Worm (Caenorhabditis elegans) whole organism, young adult: Measurements from ENCODE around the gene F26D2.10.

Experiments
- C06A6.2 ChIP-seq: fragments of 200-800 bp; sonication (Bioruptor generic); conservative IDR thresholded peaks from 2 replicates; pipeline ENCODE4 v1.3.6; 2022; ENCODE audit warnings: missing genetic modification characterization, missing compliant biosample characterization
- F23B12.7 ChIP-seq: sonication (generic microtip); optimal IDR thresholded peaks from 2 replicates; lab custom pipeline; 2017; ENCODE audit warnings: missing genetic modification characterization, mild to moderate bottlenecking, missing compliant biosample characterization, antibody characterized with exemption, moderate library complexity; ENCODE audit not compliant: insufficient read depth
- F33H1.4 ChIP-seq: fragments of 200-800 bp; sonication (Bioruptor generic); IDR thresholded peaks from 2 replicates; pipeline ENCODE4 v1.3.6; 2022; ENCODE audit warnings: missing genetic modification reagents, missing genetic modification characterization, missing compliant biosample characterization
- F37B4.10 ChIP-seq: fragments of 200-800 bp; sonication (Bioruptor generic); IDR thresholded peaks from 2 replicates; pipeline ENCODE4 v1.3.6; 2022; ENCODE audit warnings: missing genetic modification characterization, missing compliant biosample characterization
- attf-5 ChIP-seq: fragments of 200-800 bp; sonication (Bioruptor generic); optimal IDR thresholded peaks from 2 replicates; lab custom pipeline; 2018; ENCODE audit warnings: mild to moderate bottlenecking, missing genetic modification characterization, missing compliant biosample characterization
- cebp-1 ChIP-seq, 2 experiments: fragments of 200-800 bp in 1 of 2; sonication (Bioruptor generic) in 1 of 2; sonication (generic microtip) in 1 of 2; IDR thresholded peaks in 1 of 2; optimal IDR thresholded peaks in 1 of 2; 2 replicates each; pipeline versions ENCODE4 v1.3.6 to Lab custom; 2017 to 2022; ENCODE audit warnings: missing compliant biosample characterization in 2 of 2, missing genetic modification characterization in 2 of 2, mild to moderate bottlenecking in 1 of 2, missing genetic modification reagents in 1 of 2, moderate library complexity in 1 of 2
- cebp-2 ChIP-seq: fragments of 200-800 bp; sonication (Bioruptor generic); IDR thresholded peaks from 2 replicates; pipeline ENCODE4 v1.3.6; 2022; ENCODE audit warnings: missing genetic modification characterization, missing compliant biosample characterization
- ceh-79 ChIP-seq: sonication (generic microtip); optimal IDR thresholded peaks from 2 replicates; lab custom pipeline; 2017; ENCODE audit warnings: mild to moderate bottlenecking, missing genetic modification characterization, missing compliant biosample characterization
- ceh-91 ChIP-seq: fragments of 200-800 bp; sonication (Bioruptor generic); IDR thresholded peaks from 2 replicates; pipeline ENCODE4 v1.3.6; 2022; ENCODE audit warnings: missing genetic modification reagents, missing genetic modification characterization, missing compliant biosample characterization
- egl-18 ChIP-seq: fragments of 200-800 bp; sonication (Bioruptor generic); IDR thresholded peaks from 2 replicates; pipeline ENCODE4 v1.3.6; 2022; ENCODE audit warnings: missing genetic modification reagents, missing genetic modification characterization, missing compliant biosample characterization
- egrh-3 ChIP-seq: fragments of 200-800 bp; sonication (Bioruptor generic); IDR thresholded peaks from 2 replicates; pipeline ENCODE4 v1.3.6; 2022; ENCODE audit warnings: missing genetic modification reagents, missing genetic modification characterization, missing compliant biosample characterization
- ekl-4 ChIP-seq: fragments of 200-800 bp; sonication (Bioruptor generic); IDR thresholded peaks from 2 replicates; pipeline ENCODE4 v1.3.6; 2022; ENCODE audit warnings: missing genetic modification reagents, missing genetic modification characterization, missing compliant biosample characterization
- him-1 ChIP-seq: sonication (generic microtip); optimal IDR thresholded peaks from 2 replicates; lab custom pipeline; 2016; ENCODE audit warnings: missing genotype, missing genetic modification reagents, missing genetic modification characterization, missing compliant biosample characterization
- hlh-12 ChIP-seq: sonication (generic microtip); optimal IDR thresholded peaks from 2 replicates; lab custom pipeline; 2016; ENCODE audit warnings: missing genetic modification characterization, missing compliant biosample characterization
- hmg-20 ChIP-seq: fragments of 200-800 bp; sonication (Bioruptor generic); IDR thresholded peaks from 2 replicates; pipeline ENCODE4 v1.3.6; 2022; ENCODE audit warnings: missing genetic modification reagents, missing genetic modification characterization, missing compliant biosample characterization
- hrde-1 ChIP-seq: sonication (generic microtip); optimal IDR thresholded peaks from 2 replicates; lab custom pipeline; 2016; ENCODE audit warnings: missing genetic modification characterization, mild to moderate bottlenecking, missing compliant biosample characterization, moderate library complexity, missing genotype, missing genetic modification reagents, borderline replicate concordance
- lin-35 ChIP-seq, 3 experiments: fragments of 150-350 bp in 2 of 3; sonication (generic microtip) in 1 of 3; optimal IDR thresholded peaks; 2 replicates each; lab custom pipeline; 2014 to 2018; ENCODE audit warnings: missing biosample characterization in 3 of 3, missing genetic modification characterization in 3 of 3, missing genetic modification reagents in 3 of 3
- lin-54 ChIP-seq: fragments of 200-800 bp; sonication (Bioruptor generic); optimal IDR thresholded peaks from 2 replicates; lab custom pipeline; 2018; ENCODE audit warnings: mild to moderate bottlenecking, missing genetic modification characterization, missing compliant biosample characterization
- lsl-1 ChIP-seq: fragments of 200-800 bp; sonication (Bioruptor generic); optimal IDR thresholded peaks from 2 replicates; lab custom pipeline; 2018; ENCODE audit warnings: mild to moderate bottlenecking, missing genetic modification characterization, moderate library complexity, missing compliant biosample characterization
- lsy-27 ChIP-seq: sonication (generic microtip); optimal IDR thresholded peaks from 2 replicates; lab custom pipeline; 2017; ENCODE audit warnings: missing genetic modification characterization, mild to moderate bottlenecking, missing compliant biosample characterization, antibody characterized with exemption, missing genotype, borderline replicate concordance; ENCODE audit not compliant: insufficient read depth
- madf-10 ChIP-seq: sonication (generic microtip); optimal IDR thresholded peaks from 2 replicates; lab custom pipeline; 2016; ENCODE audit warnings: mild to moderate bottlenecking, missing genetic modification characterization, missing compliant biosample characterization
- nfyb-1 ChIP-seq: fragments of 200-800 bp; sonication (Bioruptor generic); IDR thresholded peaks from 2 replicates; pipeline ENCODE4 v1.3.6; 2022; ENCODE audit warnings: missing genetic modification reagents, missing genetic modification characterization, missing compliant biosample characterization
- nhr-179 ChIP-seq: sonication (generic microtip); optimal IDR thresholded peaks from 2 replicates; lab custom pipeline; 2016; ENCODE audit warnings: mild to moderate bottlenecking, missing genetic modification characterization, missing compliant biosample characterization
- nhr-80 ChIP-seq: sonication (generic microtip); optimal IDR thresholded peaks from 2 replicates; lab custom pipeline; 2016; ENCODE audit warnings: missing genetic modification characterization, missing compliant biosample characterization
- rcor-1 ChIP-seq: fragments of 200-800 bp; sonication (Bioruptor generic); IDR thresholded peaks from 2 replicates; pipeline ENCODE4 v1.3.6; 2022; ENCODE audit warnings: missing genetic modification reagents, missing genetic modification characterization, missing compliant biosample characterization
- rec-8 ChIP-seq, 2 experiments: sonication (generic microtip); optimal IDR thresholded peaks; 2 replicates each; lab custom pipeline; 2016; ENCODE audit warnings: mild to moderate bottlenecking in 2 of 2, missing genetic modification characterization in 2 of 2, missing genetic modification reagents in 2 of 2, missing genotype in 2 of 2, missing biosample characterization in 1 of 2, missing compliant biosample characterization in 1 of 2, moderate library complexity in 1 of 2
- repo-1 ChIP-seq: sonication (generic microtip); optimal IDR thresholded peaks from 2 replicates; lab custom pipeline; 2017; ENCODE audit warnings: mild to moderate bottlenecking, missing genetic modification characterization, missing compliant biosample characterization
- rpc-1 ChIP-seq, 2 experiments: fragments of 150-350 bp in 1 of 2; sonication (generic microtip) in 1 of 2; optimal IDR thresholded peaks; 2 replicates each; lab custom pipeline; 2014 to 2018; ENCODE audit warnings: missing biosample characterization in 1 of 2, missing genetic modification characterization in 1 of 2, missing genetic modification reagents in 1 of 2, missing genotype in 1 of 2
- sdz-38 ChIP-seq: sonication (generic microtip); optimal IDR thresholded peaks from 2 replicates; lab custom pipeline; 2016; ENCODE audit warnings: missing genotype, missing genetic modification characterization, missing compliant biosample characterization
- sea-2 ChIP-seq: fragments of 200-800 bp; sonication (Bioruptor generic); IDR thresholded peaks from 2 replicates; pipeline ENCODE4 v1.3.6; 2022; ENCODE audit warnings: missing genetic modification characterization, missing compliant biosample characterization
- snpc-1.3 ChIP-seq: sonication (generic microtip); optimal IDR thresholded peaks from 2 replicates; lab custom pipeline; 2017; ENCODE audit warnings: missing genetic modification characterization, mild to moderate bottlenecking, missing compliant biosample characterization, antibody characterized with exemption, moderate library complexity, missing genotype, missing genetic modification reagents; ENCODE audit not compliant: insufficient read depth
- tbp1 ChIP-seq: fragments of 200-800 bp; sonication (Bioruptor generic); optimal IDR thresholded peaks from 2 replicates; lab custom pipeline; 2018; ENCODE audit warnings: mild to moderate bottlenecking, missing genetic modification characterization, missing compliant biosample characterization
- unc-62 ChIP-seq: fragments of 150-350 bp; optimal IDR thresholded peaks from 2 replicates; lab custom pipeline; 2014; ENCODE audit warnings: missing biosample characterization, missing genetic modification reagents, missing genetic modification characterization
- xnd-1 ChIP-seq: sonication (generic microtip); optimal IDR thresholded peaks from 2 replicates; lab custom pipeline; 2016; ENCODE audit warnings: missing genotype, missing genetic modification reagents, missing genetic modification characterization, missing compliant biosample characterization
- ztf-18 ChIP-seq: sonication (generic microtip); optimal IDR thresholded peaks from 2 replicates; lab custom pipeline; 2016; ENCODE audit warnings: missing genotype, mild to moderate bottlenecking, missing genetic modification characterization, missing compliant biosample characterization
- ztf-26 ChIP-seq: sonication (generic microtip); optimal IDR thresholded peaks from 2 replicates; lab custom pipeline; 2017; ENCODE audit warnings: missing genetic modification characterization, missing compliant biosample characterization

Gene F26D2.10

DNA sequence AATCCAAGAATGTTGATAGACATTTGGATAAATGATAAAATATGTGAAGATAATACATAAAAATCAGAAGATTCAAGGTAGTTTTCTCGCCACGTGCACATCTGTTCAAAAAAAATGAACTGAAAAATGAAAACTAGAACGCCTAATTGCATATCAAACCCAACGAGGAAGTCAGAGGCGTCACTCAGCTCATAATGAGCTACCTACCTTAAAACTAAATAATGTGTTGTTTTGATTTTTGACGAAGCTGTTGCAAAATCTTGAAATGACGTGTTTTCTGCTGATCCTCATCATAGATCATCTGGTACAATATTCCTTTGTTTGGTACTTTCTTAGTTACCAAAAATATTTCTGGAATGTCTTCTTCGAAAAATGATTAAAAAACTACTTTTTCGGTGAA is 41.5 kb upstream of the F26D2.10 start, which contains the start of gene srh-138 (continued):
- TF ChIP-seq nhr-80 (tag; lab: Kevin White, UChicago), result no peak
- TF ChIP-seq, all 124 proteins: peak for 0

DNA sequence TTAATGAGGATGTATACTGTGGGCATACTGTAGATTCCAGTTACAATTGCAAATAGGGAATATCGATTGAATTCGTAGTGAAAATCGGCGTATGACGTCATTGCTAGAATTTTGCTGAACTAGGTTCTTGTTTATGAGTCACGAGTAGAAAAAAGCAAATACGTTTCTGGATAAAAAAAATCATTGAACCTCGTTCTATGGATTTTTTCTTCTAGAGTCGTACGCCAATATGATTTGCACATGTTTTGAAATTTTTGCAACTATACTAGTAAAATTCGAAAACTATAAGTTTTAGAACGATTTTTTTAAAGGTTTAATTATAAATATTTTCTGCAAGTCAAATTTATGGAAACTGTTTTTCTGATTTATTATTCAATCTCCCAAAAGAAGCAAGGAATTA is 38.4 kb upstream of the F26D2.10 start, which contains the start of gene sru-44:
Gene sru-44, minus strand, starts transcription at position 101 of the 400 bp plus-strand sequence.
- no peak for TF ChIP-seq rpc-1 (optimal IDR thresholded peaks at IDR 0.05; lab: Kevin White, UChicago)
- no peak for TF ChIP-seq rpc-1 (tag; optimal IDR thresholded peaks at IDR 0.05; lab: Kevin White, UChicago)
- TF ChIP-seq egrh-3 (GFP tag; lab: Robert Waterston, UW), result no peak
- no peak for TF ChIP-seq hlh-12 (tag; lab: Kevin White, UChicago)
- TF ChIP-seq ztf-26 (tag; lab: Kevin White, UChicago), result no peak
- TF ChIP-seq hmg-20 (GFP tag; lab: Robert Waterston, UW), result no peak
- TF ChIP-seq tbp1 (GFP tag; lab: Kevin White, UChicago), result no peak
- TF ChIP-seq hrde-1 (tag; lab: Kevin White, UChicago), result no peak
- no peak for TF ChIP-seq snpc-1.3 (tag; lab: Kevin White, UChicago)
- no peak for TF ChIP-seq ceh-91 (GFP tag; lab: Robert Waterston, UW)
- TF ChIP-seq nfyb-1 (GFP tag; lab: Robert Waterston, UW), result no peak
- no peak for TF ChIP-seq ekl-4 (GFP tag; lab: Robert Waterston, UW)
- TF ChIP-seq, all 124 proteins: peak for 0

DNA sequence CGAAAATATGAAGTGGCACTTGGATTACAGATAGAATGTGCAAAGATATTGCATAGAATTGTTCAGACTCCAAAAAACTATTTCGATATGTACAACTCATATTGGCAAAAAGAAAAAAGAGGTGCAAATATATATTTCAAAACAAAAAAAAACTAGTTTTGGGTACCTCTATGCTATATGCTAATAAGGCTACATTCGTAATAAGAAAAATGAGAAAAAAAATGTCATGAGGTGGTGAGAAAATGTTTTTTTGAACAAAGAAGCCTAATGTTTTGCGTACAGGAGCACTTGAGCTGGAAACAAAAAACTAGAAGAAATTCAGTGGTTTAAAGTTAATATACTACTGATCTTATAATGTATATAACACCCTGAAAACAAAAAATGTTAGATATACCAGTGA is 31.5 kb upstream of the F26D2.10 start, which contains the start of gene srh-142:
Gene srh-142, minus strand, starts transcription at position 101 of the 400 bp plus-strand sequence.
- TF ChIP-seq lsy-27 (no peak), lin-54 (no peak), lin-35 (GFP tag; optimal IDR thresholded peaks at IDR 0.05; lab: Kevin White, UChicago) (no peak), attf-5 (no peak), ztf-18 (no peak), ceh-79 (no peak), F37B4.10 (no peak), egl-18 (GFP tag; lab: Robert Waterston, UW) (no peak), him-1 (tag; lab: Kevin White, UChicago) (no peak), rec-8 (tag; optimal IDR thresholded peaks at IDR 0.05; lab: Kevin White, UChicago) (no peak), nhr-179 (no peak), rcor-1 (GFP tag; lab: Robert Waterston, UW) (no peak), C06A6.2 (no peak), repo-1 (no peak), unc-62 (no peak), F23B12.7 (no peak), cebp-1 (GFP tag; IDR thresholded peaks at IDR 0.05; lab: Robert Waterston, UW) (no peak), cebp-1 (tag; optimal IDR thresholded peaks at IDR 0.05; lab: Kevin White, UChicago) (no peak), sea-2 (no peak)

DNA sequence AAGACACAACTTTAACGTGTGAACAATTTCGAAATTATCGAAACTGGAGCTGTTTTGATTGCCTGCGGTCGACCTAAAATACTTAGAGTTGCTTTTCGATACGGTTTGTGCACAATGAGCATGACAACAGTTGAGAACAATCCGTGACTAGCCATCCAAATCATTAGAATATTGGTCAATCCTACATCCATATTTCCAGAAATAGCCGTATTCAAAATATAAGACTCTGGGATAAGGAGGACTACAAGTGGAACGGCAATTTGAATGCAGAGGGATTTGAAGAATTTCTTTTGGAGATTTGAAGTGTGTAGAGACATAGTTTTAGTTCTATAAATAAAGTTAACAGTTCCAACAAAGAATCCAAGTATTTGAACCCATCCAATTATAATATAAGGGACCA is 30.0 kb upstream of the F26D2.10 start:
- no peak for TF ChIP-seq egrh-3 (GFP tag; lab: Robert Waterston, UW)
- TF ChIP-seq xnd-1 (tag; lab: Kevin White, UChicago), result no peak
- no peak for TF ChIP-seq cebp-2 (GFP tag; lab: Robert Waterston, UW)
- no peak for TF ChIP-seq madf-10 (tag; lab: Kevin White, UChicago)
- no peak for TF ChIP-seq sdz-38 (tag; lab: Kevin White, UChicago)
- no peak for TF ChIP-seq lsl-1 (GFP tag; lab: Kevin White, UChicago)
- TF ChIP-seq F33H1.4 (GFP tag; lab: Robert Waterston, UW), result no peak
